Worm (Caenorhabditis elegans) whole organism, L3 larva: Measurements from ENCODE around the gene Y51B9A.9.

Source experiments
- R02D3.7 ChIP-seq: fragments of 150-350 bp; optimal IDR thresholded peaks from 2 replicates; lab custom pipeline; 2014; ENCODE audit warnings: missing biosample characterization, missing genetic modification characterization
- ZK546.5 ChIP-seq: sonication (generic microtip); optimal IDR thresholded peaks from 2 replicates; lab custom pipeline; 2017; ENCODE audit warnings: missing biosample characterization, missing genetic modification characterization
- ama-1 ChIP-seq: fragments of 150-350 bp; optimal IDR thresholded peaks from 2 replicates; lab custom pipeline; 2018
- ceh-16 ChIP-seq: sonication (generic microtip); optimal IDR thresholded peaks from 2 replicates; lab custom pipeline; 2017; ENCODE audit warnings: missing biosample characterization, missing genetic modification characterization
- ceh-28 ChIP-seq: fragments of 150-350 bp; optimal IDR thresholded peaks from 2 replicates; lab custom pipeline; 2014; ENCODE audit warnings: missing biosample characterization, missing genetic modification reagents, missing genetic modification characterization
- ceh-9 ChIP-seq: sonication (generic microtip); optimal IDR thresholded peaks from 2 replicates; lab custom pipeline; 2018; ENCODE audit warnings: missing biosample characterization, missing genetic modification characterization
- daf-12 ChIP-seq: fragments of 150-350 bp; optimal IDR thresholded peaks from 2 replicates; lab custom pipeline; 2014; ENCODE audit warnings: missing biosample characterization, missing genetic modification reagents, missing genetic modification characterization
- egl-27 ChIP-seq: sonication (generic microtip); optimal IDR thresholded peaks from 4 replicates; lab custom pipeline; 2017; ENCODE audit warnings: missing biosample characterization, missing genetic modification reagents, missing genetic modification characterization
- egl-5 ChIP-seq: fragments of 150-350 bp; optimal IDR thresholded peaks from 2 replicates; lab custom pipeline; 2017; ENCODE audit warnings: missing biosample characterization, missing genetic modification reagents, missing genetic modification characterization, inconsistent platforms
- elt-1 ChIP-seq: fragments of 150-350 bp; optimal IDR thresholded peaks from 2 replicates; lab custom pipeline; 2014; ENCODE audit warnings: missing biosample characterization, missing genetic modification characterization
- elt-2 ChIP-seq: sonication (generic microtip); optimal IDR thresholded peaks from 2 replicates; lab custom pipeline; 2016; ENCODE audit warnings: missing genetic modification reagents, mild to moderate bottlenecking, missing genetic modification characterization, missing compliant biosample characterization
- elt-3 ChIP-seq, 3 experiments: fragments of 150-350 bp in 1 of 3; sonication (generic microtip) in 2 of 3; optimal IDR thresholded peaks; 2 replicates in 2 of 3; 4 replicates in 1 of 3; lab custom pipeline; 2014 to 2017; ENCODE audit warnings: missing biosample characterization in 3 of 3, missing genetic modification characterization in 3 of 3
- eor-1 ChIP-seq, 2 experiments: fragments of 150-350 bp; optimal IDR thresholded peaks; 2 replicates each; lab custom pipeline; 2014 to 2018; ENCODE audit warnings: missing biosample characterization in 2 of 2, missing genetic modification characterization in 2 of 2
- hmg-11 ChIP-seq: sonication (generic microtip); optimal IDR thresholded peaks from 2 replicates; lab custom pipeline; 2016; ENCODE audit warnings: missing genetic modification characterization, missing compliant biosample characterization
- lin-15B ChIP-seq: fragments of 150-350 bp; optimal IDR thresholded peaks from 2 replicates; lab custom pipeline; 2014; ENCODE audit warnings: missing biosample characterization, missing genetic modification characterization
- lsy-12 ChIP-seq: sonication (generic microtip); optimal IDR thresholded peaks from 2 replicates; lab custom pipeline; 2016; ENCODE audit warnings: mild to moderate bottlenecking, missing genetic modification characterization, missing compliant biosample characterization
- mdl-1 ChIP-seq: fragments of 150-350 bp; optimal IDR thresholded peaks from 2 replicates; lab custom pipeline; 2014; ENCODE audit warnings: missing biosample characterization, missing genetic modification characterization
- mml-1 ChIP-seq: fragments of 150-350 bp; sonication (generic microtip); optimal IDR thresholded peaks from 3 replicates; lab custom pipeline; 2014; ENCODE audit warnings: missing biosample characterization, missing genetic modification characterization
- nfya-1 ChIP-seq: sonication (generic microtip); optimal IDR thresholded peaks from 2 replicates; lab custom pipeline; 2017; ENCODE audit warnings: missing genetic modification characterization, mild to moderate bottlenecking, missing compliant biosample characterization, antibody characterized with exemption, moderate library complexity; ENCODE audit not compliant: insufficient read depth
- nhr-11 ChIP-seq: fragments of 150-350 bp; optimal IDR thresholded peaks from 2 replicates; lab custom pipeline; 2014; ENCODE audit warnings: missing biosample characterization, missing genetic modification characterization
- nhr-237 ChIP-seq: fragments of 150-350 bp; optimal IDR thresholded peaks from 2 replicates; lab custom pipeline; 2014; ENCODE audit warnings: missing biosample characterization, missing genetic modification characterization
- nhr-25 ChIP-seq: sonication (generic microtip); optimal IDR thresholded peaks from 2 replicates; lab custom pipeline; 2017; ENCODE audit warnings: missing biosample characterization, missing genetic modification characterization
- nhr-28 ChIP-seq: fragments of 150-350 bp; optimal IDR thresholded peaks from 2 replicates; lab custom pipeline; 2014; ENCODE audit warnings: missing biosample characterization, missing genetic modification characterization
- nhr-67 ChIP-seq: fragments of 150-350 bp; optimal IDR thresholded peaks from 2 replicates; lab custom pipeline; 2014; ENCODE audit warnings: missing biosample characterization, missing genetic modification characterization
- nhr-76 ChIP-seq: fragments of 150-350 bp; sonication (generic microtip); optimal IDR thresholded peaks from 5 replicates; lab custom pipeline; 2014; ENCODE audit warnings: missing biosample characterization, missing genetic modification characterization
- nhr-77 ChIP-seq: fragments of 150-350 bp; optimal IDR thresholded peaks from 2 replicates; lab custom pipeline; 2014; ENCODE audit warnings: missing biosample characterization, missing genetic modification characterization
- pha-4 ChIP-seq: fragments of 150-350 bp; optimal IDR thresholded peaks from 2 replicates; lab custom pipeline; 2014; ENCODE audit warnings: missing biosample characterization, missing genetic modification reagents, missing genetic modification characterization
- sea-2 ChIP-seq: fragments of 150-350 bp; sonication (generic microtip); optimal IDR thresholded peaks from 4 replicates; lab custom pipeline; 2014; ENCODE audit warnings: missing biosample characterization, missing genetic modification reagents, missing genetic modification characterization
- skn-1 ChIP-seq: fragments of 150-350 bp; optimal IDR thresholded peaks from 2 replicates; lab custom pipeline; 2014; ENCODE audit warnings: missing biosample characterization, missing genetic modification characterization
- snpc-4 ChIP-seq: fragments of 150-350 bp; optimal IDR thresholded peaks from 2 replicates; lab custom pipeline; 2014; ENCODE audit warnings: missing biosample characterization, missing genetic modification characterization
- tbx-2 ChIP-seq: sonication (generic microtip); optimal IDR thresholded peaks from 2 replicates; lab custom pipeline; 2016; ENCODE audit warnings: mild to moderate bottlenecking, missing genetic modification characterization, missing compliant biosample characterization
- unc-39 ChIP-seq: sonication (generic microtip); optimal IDR thresholded peaks from 4 replicates; lab custom pipeline; 2017; ENCODE audit warnings: missing biosample characterization, missing genetic modification characterization
- unc-62 ChIP-seq: fragments of 150-350 bp; sonication (generic microtip); optimal IDR thresholded peaks from 4 replicates; lab custom pipeline; 2014; ENCODE audit warnings: missing biosample characterization, missing genetic modification reagents, missing genetic modification characterization
- ztf-4 ChIP-seq: fragments of 150-350 bp; optimal IDR thresholded peaks from 2 replicates; lab custom pipeline; 2014; ENCODE audit warnings: missing biosample characterization, missing genetic modification characterization

Y51B9A.9 gene

DNA sequence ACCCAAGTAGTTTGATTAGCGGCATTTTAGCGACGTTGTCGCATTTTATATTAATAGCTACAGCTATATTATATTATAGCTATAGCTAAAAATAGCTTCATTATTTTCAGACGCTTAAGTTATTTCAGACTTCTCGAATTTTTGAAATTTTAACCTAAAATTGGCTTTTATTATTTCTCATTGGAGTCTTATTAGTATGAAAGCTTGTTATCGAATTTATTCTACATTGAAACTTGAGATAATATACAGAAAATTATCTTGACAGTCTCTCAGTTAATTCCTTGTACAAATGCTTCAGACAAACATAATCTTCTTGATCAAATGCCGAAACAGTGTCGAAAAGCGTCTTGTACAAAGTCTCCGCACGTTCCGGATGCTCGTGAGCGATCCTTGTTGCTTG, 17.6 kb downstream of the Y51B9A.9 start, which contains the start of gene srh-48:
Gene srh-48, plus strand, starts transcription at position 301 of the 400 bp plus-strand sequence.
- TF ChIP-seq mml-1 (tag; lab: Kevin White, UChicago) (no peak), R02D3.7 (tag; lab: Kevin White, UChicago) (no peak), nhr-28 (tag; lab: Kevin White, UChicago) (no peak), nhr-67 (tag; lab: Kevin White, UChicago) (no peak), ceh-9 (tag; lab: Kevin White, UChicago) (no peak), nhr-76 (tag; lab: Kevin White, UChicago) (no peak), elt-2 (no peak), unc-62 (GFP tag; lab: Kevin White, UChicago) (no peak), ZK546.5 (no peak), nhr-11 (tag; lab: Kevin White, UChicago) (no peak), lsy-12 (tag; lab: Kevin White, UChicago) (no peak), nfya-1 (tag; lab: Kevin White, UChicago) (no peak)

DNA sequence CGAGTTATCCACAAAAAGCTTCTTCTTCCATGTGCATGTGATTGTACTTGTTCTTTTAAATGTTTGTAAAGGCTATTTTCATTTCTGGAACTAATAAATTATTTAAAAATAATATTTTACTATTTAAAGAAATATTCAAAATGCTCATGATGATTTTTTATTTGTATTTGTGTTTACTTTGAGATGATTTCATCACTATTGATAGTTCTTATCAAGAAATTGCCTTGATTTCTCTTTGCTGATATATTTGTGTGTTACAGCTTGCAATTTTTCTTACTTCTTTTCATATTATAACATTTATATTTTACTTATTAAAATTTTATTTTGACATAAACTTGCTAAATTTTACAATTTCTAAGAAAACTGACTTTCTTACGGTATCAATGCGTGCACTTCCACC, 19.2 kb downstream of the Y51B9A.9 start:
- TF ChIP-seq nhr-237 (tag; lab: Kevin White, UChicago) (no peak), egl-5 (tag; lab: Kevin White, UChicago) (no peak), pha-4 (tag; lab: Kevin White, UChicago) (peak; percentile 59), egl-27 (tag; lab: Kevin White, UChicago) (no peak), lin-15B (tag; lab: Kevin White, UChicago) (no peak), nhr-76 (tag; lab: Kevin White, UChicago) (no peak), elt-3 (tag; optimal IDR thresholded peaks at IDR 0.05; lab: Kevin White, UChicago) (no peak), ztf-4 (tag; lab: Kevin White, UChicago) (no peak), nfya-1 (tag; lab: Kevin White, UChicago) (no peak), mml-1 (tag; lab: Kevin White, UChicago) (no peak), mdl-1 (tag; lab: Kevin White, UChicago) (no peak), skn-1 (tag; lab: Kevin White, UChicago) (no peak), elt-2 (peak; percentile 38), ZK546.5 (no peak), sea-2 (GFP tag; lab: Kevin White, UChicago) (no peak)
- TF ChIP-seq, all 47 proteins: peak for 2

DNA sequence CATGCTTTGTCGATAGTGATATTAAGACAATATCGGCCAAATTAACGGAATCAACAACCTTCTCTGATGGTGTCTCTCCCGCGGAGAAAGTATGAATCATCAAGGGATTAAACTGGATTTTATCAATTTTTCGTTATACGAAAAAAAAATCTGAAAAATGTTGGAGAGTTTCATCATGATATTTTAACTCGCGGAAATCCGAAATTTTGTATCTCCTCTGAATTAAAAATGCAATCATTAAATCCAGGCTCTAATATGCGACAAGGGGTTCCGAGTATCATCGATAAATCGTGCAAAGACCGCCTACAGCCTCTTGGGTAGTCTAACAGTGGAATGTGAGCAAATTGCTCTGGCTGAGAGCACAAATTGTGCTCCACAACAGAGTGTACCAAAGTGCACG, 20.2 kb downstream of the Y51B9A.9 start, which contains the start of gene C06C3.10:
Gene C06C3.10, minus strand, starts transcription at position 101 of the 400 bp plus-strand sequence.
- no peak for TF ChIP-seq ama-1 (lab: Kevin White, UChicago)
- TF ChIP-seq nhr-77 (tag; lab: Kevin White, UChicago), result no peak
- TF ChIP-seq mdl-1 (tag; lab: Kevin White, UChicago), result no peak
- no peak for TF ChIP-seq lin-15B (tag; lab: Kevin White, UChicago)
- TF ChIP-seq skn-1 (tag; lab: Kevin White, UChicago), result no peak
- no peak for TF ChIP-seq unc-39 (tag; lab: Kevin White, UChicago)
- no peak for TF ChIP-seq tbx-2
- no peak for TF ChIP-seq ceh-16
- TF ChIP-seq snpc-4 (tag; lab: Kevin White, UChicago), result no peak
- no peak for TF ChIP-seq pha-4 (tag; lab: Kevin White, UChicago)
- TF ChIP-seq nhr-11 (tag; lab: Kevin White, UChicago), result no peak
- no peak for TF ChIP-seq nhr-28 (tag; lab: Kevin White, UChicago)
- no peak for TF ChIP-seq nhr-25 (tag; lab: Kevin White, UChicago)
- TF ChIP-seq R02D3.7 (tag; lab: Kevin White, UChicago), result no peak
- no peak for TF ChIP-seq elt-1
- TF ChIP-seq elt-2, result no peak
- TF ChIP-seq ZK546.5, result no peak
- TF ChIP-seq nhr-67 (tag; lab: Kevin White, UChicago), result no peak
- no peak for TF ChIP-seq daf-12 (tag; lab: Kevin White, UChicago)

DNA sequence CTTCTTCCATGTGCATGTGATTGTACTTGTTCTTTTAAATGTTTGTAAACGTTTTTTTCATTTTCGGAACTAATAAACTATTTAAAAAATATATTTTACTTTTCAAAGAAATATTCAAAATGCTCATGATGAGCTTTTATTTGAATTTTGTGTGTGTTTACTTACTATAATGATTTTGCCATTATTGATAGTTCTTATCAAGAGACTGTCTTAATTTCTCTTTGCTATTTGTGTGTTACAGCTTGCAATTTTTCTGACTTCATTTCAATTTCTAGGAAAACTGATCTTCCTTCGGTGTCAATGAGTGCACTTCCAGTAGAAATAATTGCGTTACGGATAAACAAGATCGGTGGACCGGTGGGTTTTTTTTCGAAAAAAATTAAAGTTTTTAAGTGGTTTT, 22.6 kb downstream of the Y51B9A.9 start, which contains the start of gene C06C3.12:
Gene C06C3.12, plus strand, starts transcription at position 301 of the 400 bp plus-strand sequence.
- peak; percentile 1 for TF ChIP-seq elt-2
- TF ChIP-seq nhr-76 (tag; lab: Kevin White, UChicago), result no peak
- TF ChIP-seq hmg-11 (tag; lab: Kevin White, UChicago), result no peak
- TF ChIP-seq elt-1, result no peak
- TF ChIP-seq ztf-4 (tag; lab: Kevin White, UChicago), result no peak

DNA sequence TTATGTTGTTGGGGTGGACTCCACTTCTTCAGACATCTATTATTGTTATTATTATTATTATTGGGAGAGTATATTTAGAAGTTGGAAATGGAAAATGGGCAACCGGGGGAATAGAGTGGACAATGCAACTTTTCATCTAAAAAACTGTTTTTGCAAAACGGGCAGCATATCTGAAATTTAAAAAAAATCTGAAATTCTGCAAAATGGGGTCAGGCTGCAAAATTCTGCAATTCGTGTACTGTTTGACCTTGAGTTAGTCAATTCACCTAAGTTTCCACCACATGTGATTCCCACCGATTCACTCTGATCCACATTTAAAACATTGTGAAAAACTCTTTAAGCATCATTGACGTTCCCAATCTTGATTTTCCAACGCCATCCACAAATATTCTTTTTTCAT, 24.4 kb downstream of the Y51B9A.9 start, which contains the start of gene C06C3.4:
Gene C06C3.4, plus strand, starts transcription at position 301 of the 400 bp plus-strand sequence.
- TF ChIP-seq eor-1 (tag; optimal IDR thresholded peaks at IDR 0.05; lab: Kevin White, UChicago), result no peak
- no peak for TF ChIP-seq elt-3 (tag; optimal IDR thresholded peaks at IDR 0.05; lab: Kevin White, UChicago)
- TF ChIP-seq ceh-28 (tag; lab: Kevin White, UChicago), result no peak
- TF ChIP-seq unc-62 (GFP tag; lab: Kevin White, UChicago), result no peak
